Worm (Caenorhabditis elegans): ENCODE measurements around the gene abu-1.

The abu-1 gene

DNA sequence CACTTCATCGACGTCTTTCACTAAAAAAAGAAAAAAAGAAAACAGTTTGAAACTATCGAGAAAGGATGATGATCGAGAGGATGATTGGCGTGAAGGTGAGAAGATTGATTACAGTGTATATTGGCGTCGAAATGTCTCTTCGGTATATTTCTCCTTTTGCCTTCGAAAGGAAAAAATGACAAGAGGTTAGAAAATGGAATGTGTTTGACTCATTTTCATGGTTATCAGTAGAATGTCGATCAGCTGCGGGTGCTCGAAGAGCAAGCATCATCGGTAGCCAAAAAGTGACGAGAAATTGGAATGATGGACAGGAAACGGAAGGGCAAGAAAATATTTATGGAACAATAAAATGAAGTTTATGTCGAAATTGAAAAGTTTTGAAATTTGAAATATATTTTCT lies 47.8 kb downstream of the abu-1 start:
- TF ChIP-seq fos-1 (tag; optimal IDR thresholded peaks at IDR 0.05), result peak; percentile 73
- TF ChIP-seq sma-3 (GFP tag; optimal IDR thresholded peaks at IDR 0.05), result peak; percentile 23
- TF ChIP-seq nhr-6 (tag; optimal IDR thresholded peaks at IDR 0.05), result no peak
- no peak for TF ChIP-seq egl-27 (tag; optimal IDR thresholded peaks at IDR 0.05)
- TF ChIP-seq sma-9 (GFP tag; optimal IDR thresholded peaks at IDR 0.05), result peak; percentile 28
- no peak for TF ChIP-seq sma-9 (tag; optimal IDR thresholded peaks at IDR 0.05)

DNA sequence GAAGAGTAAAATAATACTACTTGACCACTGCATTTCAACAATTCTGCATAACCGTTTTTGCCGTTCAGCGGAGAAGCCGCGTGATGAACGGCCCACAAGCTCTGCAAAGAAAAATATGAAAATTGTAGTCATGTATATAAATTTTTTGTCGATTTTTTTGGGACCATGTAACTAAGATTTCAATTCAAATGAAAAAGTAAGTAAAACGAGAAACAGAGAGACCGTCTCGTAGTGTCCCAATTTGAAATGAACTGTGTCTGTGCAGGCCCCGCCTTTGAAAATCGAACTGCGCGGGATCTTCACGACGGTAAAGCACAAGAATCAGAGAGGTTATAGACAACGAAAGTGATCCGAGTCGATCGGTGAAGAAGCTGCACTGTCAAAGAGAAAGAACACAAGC lies 49.6 kb downstream of the abu-1 start, which contains the start of gene crm-1:
TSS of gene crm-1 (minus strand) at position 101 of the 400 bp plus-strand sequence.
- TF ChIP-seq gmeb-1 (tag; optimal IDR thresholded peaks at IDR 0.05) (no peak), mbf-1 (tag; optimal IDR thresholded peaks at IDR 0.05) (no peak), nhr-11 (tag; optimal IDR thresholded peaks at IDR 0.05) (no peak), nhr-23 (tag; optimal IDR thresholded peaks at IDR 0.05) (no peak), skn-1 (tag; optimal IDR thresholded peaks at IDR 0.05) (no peak)
